Worm (Caenorhabditis elegans): ENCODE data around the gene cal-2.

ce11 chrII:8987962-8988361 is 27.4 kb downstream of the cal-2 start, which contains the start of gene C18E9.8:
- TF ChIP-seq ZK185.1 (tag; optimal IDR thresholded peaks at IDR 0.05; ENCODE audit: poor library complexity, severe bottlenecking) (no peak), hsf-1 (GFP tag; IDR thresholded peaks at IDR 0.05) (no peak), unc-130 (GFP tag; optimal IDR thresholded peaks at IDR 0.05) (no peak), F52B5.7 (tag; optimal IDR thresholded peaks at IDR 0.05) (no peak), C06A6.2 (GFP tag; conservative IDR thresholded peaks at IDR 0.05) (no peak), tlf-1 (GFP tag; optimal IDR thresholded peaks at IDR 0.05) (no peak), dpl-1 (GFP tag; optimal IDR thresholded peaks at IDR 0.05) (no peak), ccch-3 (GFP tag; optimal IDR thresholded peaks at IDR 0.05) (no peak)

All from whole organism, young adult.